Worm (Caenorhabditis elegans) whole organism, young adult: Measurements from ENCODE around the gene rars-2.

Experiments used
- F37B4.10 ChIP-seq: fragments of 200-800 bp; sonication (Bioruptor generic); IDR thresholded peaks from 2 replicates; pipeline ENCODE4 v1.3.6; 2022; ENCODE audit warnings: missing genetic modification characterization, missing compliant biosample characterization
- Y53F4B.3 ChIP-seq: fragments of 200-800 bp; sonication (Bioruptor generic); IDR thresholded peaks from 2 replicates; pipeline ENCODE4 v1.3.6; 2022; ENCODE audit warnings: missing genetic modification reagents, missing genetic modification characterization, missing compliant biosample characterization
- attf-6 ChIP-seq: fragments of 200-800 bp; sonication (Bioruptor generic); IDR thresholded peaks from 2 replicates; pipeline ENCODE4 v1.3.6; 2022; ENCODE audit warnings: missing genetic modification reagents, missing genetic modification characterization, missing compliant biosample characterization
- mes-4 ChIP-seq: sonication (generic microtip); optimal IDR thresholded peaks from 2 replicates; lab custom pipeline; 2016; ENCODE audit warnings: missing genotype, missing genetic modification characterization, missing compliant biosample characterization
- mxl-1 ChIP-seq: sonication (generic microtip); optimal IDR thresholded peaks from 2 replicates; lab custom pipeline; 2016; ENCODE audit warnings: missing genetic modification characterization, missing compliant biosample characterization
- pha-4 ChIP-seq: fragments of 150-350 bp; sonication (generic microtip); optimal IDR thresholded peaks from 2 replicates; lab custom pipeline; 2014; ENCODE audit warnings: missing biosample characterization, missing genetic modification reagents, missing genetic modification characterization
- rec-8 ChIP-seq, 2 experiments: sonication (generic microtip); optimal IDR thresholded peaks; 2 replicates each; lab custom pipeline; 2016; ENCODE audit warnings: mild to moderate bottlenecking in 2 of 2, missing genetic modification characterization in 2 of 2, missing genetic modification reagents in 2 of 2, missing genotype in 2 of 2, missing biosample characterization in 1 of 2, missing compliant biosample characterization in 1 of 2, moderate library complexity in 1 of 2
- snpc-4 ChIP-seq, 5 experiments: fragments of 150-350 bp in 1 of 5; sonication (generic microtip) in 4 of 5; optimal IDR thresholded peaks; 2 replicates each; lab custom pipeline; 2014 to 2018; ENCODE audit warnings: missing genetic modification characterization in 5 of 5, missing biosample characterization in 3 of 5, antibody characterized with exemption in 2 of 5, mild to moderate bottlenecking in 2 of 5, missing compliant biosample characterization in 2 of 5, missing genotype in 2 of 5, moderate library complexity in 2 of 5, missing genetic modification reagents in 1 of 5
- unc-130 ChIP-seq: sonication (generic microtip); optimal IDR thresholded peaks from 2 replicates; lab custom pipeline; 2016; ENCODE audit warnings: missing genetic modification reagents, missing genetic modification characterization, missing compliant biosample characterization
- unc-62 ChIP-seq: fragments of 150-350 bp; optimal IDR thresholded peaks from 2 replicates; lab custom pipeline; 2014; ENCODE audit warnings: missing biosample characterization, missing genetic modification reagents, missing genetic modification characterization
- ztf-22 ChIP-seq: fragments of 200-800 bp; sonication (Bioruptor generic); optimal IDR thresholded peaks from 2 replicates; lab custom pipeline; 2018; ENCODE audit warnings: mild to moderate bottlenecking, missing genetic modification characterization, moderate library complexity, missing compliant biosample characterization

ce11 chrII:6158111-6158510 is 32.8 kb downstream of the rars-2 start:
- TF ChIP-seq mxl-1 (tag; lab: Kevin White, UChicago) (no peak), snpc-4 (GFP tag; optimal IDR thresholded peaks at IDR 0.05; lab: Kevin White, UChicago) (no peak), snpc-4 (tag; optimal IDR thresholded peaks at IDR 0.05; lab: Kevin White, UChicago) (no peak), unc-62 (no peak), F37B4.10 (no peak), pha-4 (no peak), unc-130 (GFP tag; lab: Kevin White, UChicago) (no peak), attf-6 (GFP tag; lab: Robert Waterston, UW) (no peak), ztf-22 (no peak), Y53F4B.3 (GFP tag; lab: Robert Waterston, UW) (no peak), mes-4 (tag; lab: Kevin White, UChicago) (no peak), rec-8 (tag; optimal IDR thresholded peaks at IDR 0.05; lab: Kevin White, UChicago) (no peak)
